Fruit fly (Drosophila melanogaster) S2 (cell line): ENCODE data around the gene dpr3.

Experiments
- CG8478 ChIP-seq: fragments of >200 bp; optimal IDR thresholded peaks from 2 replicates; lab custom pipeline; 2018
- CTCF ChIP-seq, 2 experiments: fragments of >200 bp; optimal IDR thresholded peaks; 2 replicates each; lab custom pipeline; 2018

dm6 chr2L:2011430-2011829, 98.2 kb downstream of the dpr3 start:
- TF ChIP-seq CG8478 (lab: Kevin White, UChicago) (no peak), CTCF (optimal IDR thresholded peaks at IDR 0.05; lab: Kevin White, UChicago) (no peak)
